Worm (Caenorhabditis elegans) whole organism, young adult: ENCODE results near the gene sgnh-1.

ENCODE experiments used
- B0261.1 ChIP-seq: sonication (generic microtip); optimal IDR thresholded peaks from 2 replicates; lab custom pipeline; 2016; ENCODE audit warnings: mild to moderate bottlenecking, missing genetic modification characterization, moderate library complexity, missing compliant biosample characterization
- D2030.7 ChIP-seq: fragments of 200-800 bp; sonication (Bioruptor generic); IDR thresholded peaks from 2 replicates; pipeline ENCODE4 v1.3.6; 2022; ENCODE audit warnings: missing genetic modification reagents, missing genetic modification characterization, missing compliant biosample characterization
- F22D6.2 ChIP-seq: sonication (generic microtip); optimal IDR thresholded peaks from 2 replicates; lab custom pipeline; 2016; ENCODE audit warnings: mild to moderate bottlenecking, missing genetic modification characterization, missing compliant biosample characterization
- F33H1.4 ChIP-seq: fragments of 200-800 bp; sonication (Bioruptor generic); IDR thresholded peaks from 2 replicates; pipeline ENCODE4 v1.3.6; 2022; ENCODE audit warnings: missing genetic modification reagents, missing genetic modification characterization, missing compliant biosample characterization
- F49E8.2 ChIP-seq: sonication (generic microtip); optimal IDR thresholded peaks from 3 replicates; lab custom pipeline; 2017; ENCODE audit warnings: missing genetic modification characterization, mild to moderate bottlenecking, missing compliant biosample characterization, antibody characterized with exemption, moderate library complexity; ENCODE audit not compliant: insufficient read depth
- F52B5.7 ChIP-seq: sonication (generic microtip); optimal IDR thresholded peaks from 2 replicates; lab custom pipeline; 2016; ENCODE audit warnings: mild to moderate bottlenecking, missing genetic modification characterization, missing compliant biosample characterization
- Y95B8A.8 ChIP-seq: fragments of 200-800 bp; sonication (Bioruptor generic); IDR thresholded peaks from 2 replicates; pipeline ENCODE4 v1.3.6; 2022; ENCODE audit warnings: missing genetic modification reagents, missing genetic modification characterization, missing compliant biosample characterization
- akir-1 ChIP-seq: fragments of 200-800 bp; sonication (Bioruptor generic); optimal IDR thresholded peaks from 2 replicates; lab custom pipeline; 2018; ENCODE audit warnings: mild to moderate bottlenecking, missing genetic modification characterization, moderate library complexity, missing compliant biosample characterization
- aptf-2 ChIP-seq: fragments of 200-800 bp; sonication (Bioruptor generic); conservative IDR thresholded peaks from 2 replicates; pipeline ENCODE4 v1.3.6; 2022; ENCODE audit warnings: missing genetic modification reagents, missing genetic modification characterization, missing compliant biosample characterization
- bed-2 ChIP-seq: fragments of 200-800 bp; sonication (Bioruptor generic); IDR thresholded peaks from 2 replicates; pipeline ENCODE4 v1.3.6; 2022; ENCODE audit warnings: missing genetic modification reagents, missing genetic modification characterization, missing compliant biosample characterization
- cebp-1 ChIP-seq, 2 experiments: fragments of 200-800 bp in 1 of 2; sonication (Bioruptor generic) in 1 of 2; sonication (generic microtip) in 1 of 2; IDR thresholded peaks in 1 of 2; optimal IDR thresholded peaks in 1 of 2; 2 replicates each; pipeline versions ENCODE4 v1.3.6 to Lab custom; 2017 to 2022; ENCODE audit warnings: missing compliant biosample characterization in 2 of 2, missing genetic modification characterization in 2 of 2, mild to moderate bottlenecking in 1 of 2, missing genetic modification reagents in 1 of 2, moderate library complexity in 1 of 2
- ceh-100 ChIP-seq: fragments of 200-800 bp; sonication (Bioruptor generic); IDR thresholded peaks from 2 replicates; pipeline ENCODE4 v1.3.6; 2022; ENCODE audit warnings: missing genetic modification reagents, missing genetic modification characterization, missing compliant biosample characterization
- ceh-91 ChIP-seq: fragments of 200-800 bp; sonication (Bioruptor generic); IDR thresholded peaks from 2 replicates; pipeline ENCODE4 v1.3.6; 2022; ENCODE audit warnings: missing genetic modification reagents, missing genetic modification characterization, missing compliant biosample characterization
- die-1 ChIP-seq: sonication (generic microtip); optimal IDR thresholded peaks from 2 replicates; lab custom pipeline; 2016; ENCODE audit warnings: missing genotype, mild to moderate bottlenecking, missing genetic modification characterization, missing compliant biosample characterization
- efl-1 ChIP-seq: fragments of 150-350 bp; optimal IDR thresholded peaks from 2 replicates; lab custom pipeline; 2014; ENCODE audit warnings: missing biosample characterization, missing genetic modification reagents, missing genetic modification characterization
- fkh-3 ChIP-seq: sonication (generic microtip); optimal IDR thresholded peaks from 2 replicates; lab custom pipeline; 2016; ENCODE audit warnings: mild to moderate bottlenecking, missing genetic modification characterization, missing compliant biosample characterization
- gei-17 ChIP-seq: fragments of 200-800 bp; sonication (Bioruptor generic); optimal IDR thresholded peaks from 2 replicates; lab custom pipeline; 2018; ENCODE audit warnings: mild to moderate bottlenecking, missing genetic modification characterization, missing compliant biosample characterization
- hmg-1.2 ChIP-seq: fragments of 200-800 bp; sonication (Bioruptor generic); IDR thresholded peaks from 2 replicates; pipeline ENCODE4 v1.3.6; 2022; ENCODE audit warnings: missing genetic modification reagents, missing genetic modification characterization, missing compliant biosample characterization
- hmg-20 ChIP-seq: fragments of 200-800 bp; sonication (Bioruptor generic); IDR thresholded peaks from 2 replicates; pipeline ENCODE4 v1.3.6; 2022; ENCODE audit warnings: missing genetic modification reagents, missing genetic modification characterization, missing compliant biosample characterization
- let-607 ChIP-seq, 2 experiments: fragments of 200-800 bp in 1 of 2; sonication (Bioruptor generic) in 1 of 2; sonication (generic microtip) in 1 of 2; optimal IDR thresholded peaks; 2 replicates each; lab custom pipeline; 2016 to 2018; ENCODE audit warnings: mild to moderate bottlenecking in 2 of 2, missing compliant biosample characterization in 2 of 2, missing genetic modification characterization in 2 of 2, moderate library complexity in 2 of 2, missing genotype in 1 of 2
- lin-35 ChIP-seq, 3 experiments: fragments of 150-350 bp in 2 of 3; sonication (generic microtip) in 1 of 3; optimal IDR thresholded peaks; 2 replicates each; lab custom pipeline; 2014 to 2018; ENCODE audit warnings: missing biosample characterization in 3 of 3, missing genetic modification characterization in 3 of 3, missing genetic modification reagents in 3 of 3
- madf-3 ChIP-seq: fragments of 200-800 bp; sonication (Bioruptor generic); IDR thresholded peaks from 2 replicates; pipeline ENCODE4 v1.3.6; 2022; ENCODE audit warnings: missing genetic modification reagents, missing genetic modification characterization, missing compliant biosample characterization
- mel-28 ChIP-seq: sonication (generic microtip); optimal IDR thresholded peaks from 2 replicates; lab custom pipeline; 2016; ENCODE audit warnings: borderline replicate concordance, mild to moderate bottlenecking, missing genetic modification characterization, missing compliant biosample characterization
- nfya-1 ChIP-seq: sonication (generic microtip); optimal IDR thresholded peaks from 2 replicates; lab custom pipeline; 2017; ENCODE audit warnings: antibody characterized with exemption, missing compliant biosample characterization, missing genetic modification characterization, borderline replicate concordance; ENCODE audit not compliant: insufficient read depth
- nfya-2 ChIP-seq: fragments of 200-800 bp; sonication (Bioruptor generic); IDR thresholded peaks from 2 replicates; pipeline ENCODE4 v1.3.6; 2022; ENCODE audit warnings: missing genetic modification reagents, missing genetic modification characterization, missing compliant biosample characterization
- nfyb-1 ChIP-seq: fragments of 200-800 bp; sonication (Bioruptor generic); IDR thresholded peaks from 2 replicates; pipeline ENCODE4 v1.3.6; 2022; ENCODE audit warnings: missing genetic modification reagents, missing genetic modification characterization, missing compliant biosample characterization
- nhr-120 ChIP-seq: fragments of 200-800 bp; sonication (Bioruptor generic); IDR thresholded peaks from 2 replicates; pipeline ENCODE4 v1.3.6; 2022; ENCODE audit warnings: missing genetic modification characterization, missing compliant biosample characterization
- nhr-90 ChIP-seq: sonication (generic microtip); optimal IDR thresholded peaks from 2 replicates; lab custom pipeline; 2016; ENCODE audit warnings: missing genotype, mild to moderate bottlenecking, missing genetic modification characterization, missing compliant biosample characterization
- rpc-1 ChIP-seq, 2 experiments: fragments of 150-350 bp in 1 of 2; sonication (generic microtip) in 1 of 2; optimal IDR thresholded peaks; 2 replicates each; lab custom pipeline; 2014 to 2018; ENCODE audit warnings: missing biosample characterization in 1 of 2, missing genetic modification characterization in 1 of 2, missing genetic modification reagents in 1 of 2, missing genotype in 1 of 2
- snpc-1.1 ChIP-seq: sonication (generic microtip); optimal IDR thresholded peaks from 2 replicates; lab custom pipeline; 2017; ENCODE audit warnings: missing genetic modification characterization, mild to moderate bottlenecking, missing compliant biosample characterization, antibody characterized with exemption, moderate library complexity, missing genotype, missing genetic modification reagents; ENCODE audit not compliant: insufficient read depth
- snpc-3.4 ChIP-seq: sonication (generic microtip); optimal IDR thresholded peaks from 2 replicates; lab custom pipeline; 2017; ENCODE audit warnings: missing genetic modification characterization, mild to moderate bottlenecking, missing compliant biosample characterization, antibody characterized with exemption, moderate library complexity, missing genotype, missing genetic modification reagents
- tbx-9 ChIP-seq: sonication (generic microtip); optimal IDR thresholded peaks from 2 replicates; lab custom pipeline; 2016; ENCODE audit warnings: borderline replicate concordance, missing genetic modification characterization, inconsistent platforms, missing compliant biosample characterization
- unc-130 ChIP-seq: sonication (generic microtip); optimal IDR thresholded peaks from 2 replicates; lab custom pipeline; 2016; ENCODE audit warnings: missing genetic modification reagents, missing genetic modification characterization, missing compliant biosample characterization
- xnd-1 ChIP-seq: sonication (generic microtip); optimal IDR thresholded peaks from 2 replicates; lab custom pipeline; 2016; ENCODE audit warnings: missing genotype, missing genetic modification reagents, missing genetic modification characterization, missing compliant biosample characterization
- zfh-2 ChIP-seq: fragments of 200-800 bp; sonication (Bioruptor generic); conservative IDR thresholded peaks from 2 replicates; pipeline ENCODE4 v1.3.6; 2022; ENCODE audit warnings: missing genetic modification reagents, missing genetic modification characterization, missing compliant biosample characterization
- zim-3 ChIP-seq: sonication (generic microtip); optimal IDR thresholded peaks from 2 replicates; lab custom pipeline; 2017; ENCODE audit warnings: mild to moderate bottlenecking, missing genetic modification characterization, moderate library complexity, missing compliant biosample characterization
- ztf-18 ChIP-seq: sonication (generic microtip); optimal IDR thresholded peaks from 2 replicates; lab custom pipeline; 2016; ENCODE audit warnings: missing genotype, mild to moderate bottlenecking, missing genetic modification characterization, missing compliant biosample characterization
- ztf-26 ChIP-seq: sonication (generic microtip); optimal IDR thresholded peaks from 2 replicates; lab custom pipeline; 2017; ENCODE audit warnings: missing genetic modification characterization, missing compliant biosample characterization
- ztf-3 ChIP-seq: fragments of 200-800 bp; sonication (Bioruptor generic); optimal IDR thresholded peaks from 2 replicates; lab custom pipeline; 2018; ENCODE audit warnings: mild to moderate bottlenecking, missing genetic modification characterization, missing compliant biosample characterization

The sgnh-1 gene

ce11 chrIV:4930754-4931322 is 41.1 kb downstream of the sgnh-1 start (continued):
- peak; percentile 80 for TF ChIP-seq hmg-1.2 (GFP tag; lab: Robert Waterston, UW)
- peak; percentile 73 for TF ChIP-seq die-1 (tag; lab: Kevin White, UChicago)
- peak; percentile 31 for TF ChIP-seq nhr-90
- TF ChIP-seq ztf-18 (tag; lab: Kevin White, UChicago), result peak; percentile 69
- TF ChIP-seq nfyb-1 (GFP tag; lab: Robert Waterston, UW), result no peak
- no peak for TF ChIP-seq nfya-2 (GFP tag; lab: Robert Waterston, UW)
- TF ChIP-seq cebp-1 (GFP tag; IDR thresholded peaks at IDR 0.05; lab: Robert Waterston, UW), result peak; percentile 44; the same call in 1 of the 2 replicates
- TF ChIP-seq cebp-1 (tag; optimal IDR thresholded peaks at IDR 0.05; lab: Kevin White, UChicago), result no peak
- no peak for TF ChIP-seq akir-1
- no peak for TF ChIP-seq zfh-2
- peak in 1 of 2 experiments; percentile 39 for TF ChIP-seq let-607 (tag; optimal IDR thresholded peaks at IDR 0.05; lab: Kevin White, UChicago)
- TF ChIP-seq gei-17 (GFP tag; lab: Kevin White, UChicago), result no peak
- TF ChIP-seq nhr-120, result 0 out of 2 replicates have a peak, but pooled peaks have one; percentile 49
- peak; percentile 90 for TF ChIP-seq snpc-3.4 (tag; lab: Kevin White, UChicago)
- TF ChIP-seq ceh-100 (GFP tag; lab: Robert Waterston, UW), result peak; percentile 46; the same call in 1 of the 2 replicates
- peak; percentile 73 for TF ChIP-seq hmg-20 (GFP tag; lab: Robert Waterston, UW)
- no peak; the same call in 1 of the 2 replicates for TF ChIP-seq D2030.7 (GFP tag; lab: Robert Waterston, UW)
- TF ChIP-seq F33H1.4 (GFP tag; lab: Robert Waterston, UW), result peak; percentile 46
- no peak for TF ChIP-seq zim-3

ce11 chrIV:4934103-4934502 is 44.4 kb downstream of the sgnh-1 start, which contains the start of gene str-153:
Gene str-153 (plus strand): TSS chrIV:4934403.
- TF ChIP-seq ztf-3, result no peak

DNA sequence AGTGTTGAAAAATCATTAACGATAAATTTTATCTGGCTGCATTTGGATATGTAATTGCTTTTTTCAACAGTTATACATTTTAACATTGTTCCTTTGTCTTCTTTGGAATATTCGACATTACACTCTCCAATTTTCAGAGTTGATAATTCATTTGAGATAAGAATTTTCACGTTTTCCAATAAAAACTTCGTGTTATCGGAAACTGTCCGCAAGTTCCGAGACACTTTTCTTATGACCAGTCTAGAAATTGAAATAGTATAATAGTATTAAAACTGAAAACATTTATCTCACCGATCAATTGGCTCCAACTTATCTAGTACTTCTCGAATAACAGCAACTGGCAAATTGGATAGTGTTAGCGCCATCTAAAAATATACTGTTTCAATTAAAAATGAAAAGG is 47.9 kb downstream of the sgnh-1 start, which contains the start of gene fbxa-86:
Gene fbxa-86, minus strand, starts transcription at position 367 of the 400 bp plus-strand sequence.
- TF ChIP-seq F22D6.2 (no peak), xnd-1 (tag; lab: Kevin White, UChicago) (no peak), ceh-91 (GFP tag; lab: Robert Waterston, UW) (no peak), fkh-3 (tag; lab: Kevin White, UChicago) (no peak)

ce11 chrIV:4938664-4939063 is 49.0 kb downstream of the sgnh-1 start, which contains the start of gene str-168:
Gene str-168 (plus strand): TSS chrIV:4938964.
- TF ChIP-seq snpc-1.1 (tag; lab: Kevin White, UChicago), result no peak
- no peak for TF ChIP-seq tbx-9 (tag; lab: Kevin White, UChicago)
- no peak for TF ChIP-seq Y95B8A.8 (GFP tag; lab: Robert Waterston, UW)
- no peak for TF ChIP-seq nfya-1 (tag; lab: Kevin White, UChicago)
- TF ChIP-seq efl-1, result no peak
- no peak for TF ChIP-seq mel-28 (tag; lab: Kevin White, UChicago)
- no peak for TF ChIP-seq lin-35 (GFP tag; optimal IDR thresholded peaks at IDR 0.05; lab: Kevin White, UChicago)
- no peak for TF ChIP-seq B0261.1 (tag; lab: Kevin White, UChicago)
- TF ChIP-seq aptf-2 (GFP tag; lab: Robert Waterston, UW), result no peak
- no peak for TF ChIP-seq nfya-2 (GFP tag; lab: Robert Waterston, UW)
- TF ChIP-seq unc-130, result no peak
- TF ChIP-seq ztf-26 (tag; lab: Kevin White, UChicago), result no peak
- no peak for TF ChIP-seq rpc-1 (optimal IDR thresholded peaks at IDR 0.05; lab: Kevin White, UChicago)
- TF ChIP-seq rpc-1 (tag; optimal IDR thresholded peaks at IDR 0.05; lab: Kevin White, UChicago), result no peak
- TF ChIP-seq ztf-18 (tag; lab: Kevin White, UChicago), result no peak
- TF ChIP-seq F49E8.2 (tag; lab: Kevin White, UChicago), result no peak
- no peak for TF ChIP-seq bed-2 (GFP tag; lab: Robert Waterston, UW)
- no peak for TF ChIP-seq F52B5.7 (tag; lab: Kevin White, UChicago)
- TF ChIP-seq madf-3 (GFP tag; lab: Robert Waterston, UW), result no peak
- TF ChIP-seq, all 124 proteins: peak for 0
